Worm (Caenorhabditis elegans): ENCODE measurements around the gene W04E12.5.

ce11 chrV:19788360-19788759 lies 42.4 kb downstream of the W04E12.5 start, which contains the start of gene clec-258:
- TF ChIP-seq him-1 (tag; optimal IDR thresholded peaks at IDR 0.05) (no peak), dao-5 (tag; optimal IDR thresholded peaks at IDR 0.05) (no peak), W03F9.2 (tag; optimal IDR thresholded peaks at IDR 0.05) (no peak)

All from whole organism, L4/young adult.